Worm (Caenorhabditis elegans): ENCODE measurements around the gene pnk-4.

pnk-4 gene

ce11 chrX:5135548-5135947 lies 47.9 kb downstream of the pnk-4 start:
- TF ChIP-seq aptf-2 (GFP tag; conservative IDR thresholded peaks at IDR 0.05) (no peak), ztf-26 (tag; optimal IDR thresholded peaks at IDR 0.05) (peak; percentile 24), C17E4.6 (GFP tag; IDR thresholded peaks at IDR 0.05) (no peak), lin-54 (GFP tag; optimal IDR thresholded peaks at IDR 0.05) (no peak), pbrm-1 (GFP tag; IDR thresholded peaks at IDR 0.05) (no peak)

DNA sequence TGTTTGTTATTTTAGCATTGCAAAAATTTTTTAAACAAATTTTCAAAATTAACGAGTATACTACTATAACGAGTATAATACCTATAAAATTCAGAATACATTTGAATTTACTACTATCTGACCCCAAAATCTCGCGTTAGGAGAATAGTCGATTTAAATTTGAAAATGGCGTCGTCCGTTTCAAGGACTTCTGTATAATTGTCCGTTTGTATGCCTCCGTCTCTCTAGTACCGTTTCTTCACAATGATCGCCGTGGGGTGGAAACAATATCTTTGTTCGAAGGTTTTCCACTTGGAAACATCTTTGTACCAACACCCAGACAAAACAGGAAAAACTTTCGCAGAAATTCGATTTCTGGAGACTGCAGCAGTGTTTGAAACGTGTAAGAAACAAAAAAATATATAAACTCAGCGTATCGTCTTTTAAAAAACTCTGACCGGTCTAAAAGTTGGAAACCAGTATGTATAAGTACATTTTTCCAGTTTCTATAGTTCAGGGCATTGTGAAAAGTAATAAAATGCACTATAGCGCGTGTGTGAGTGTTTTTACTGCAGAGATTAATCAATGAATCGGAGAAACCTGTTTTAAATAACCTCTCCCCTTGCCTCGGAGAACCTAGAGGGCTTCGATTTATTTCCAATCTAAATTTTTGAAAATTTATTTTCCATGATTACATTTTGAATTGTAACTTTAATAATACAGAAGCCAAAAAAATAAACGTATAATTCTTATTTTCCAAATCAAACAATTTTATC lies 50.3 kb downstream of the pnk-4 start:
- TF ChIP-seq Y56A3A.18 (GFP tag; IDR thresholded peaks at IDR 0.05) (no peak), lin-35 (GFP tag; optimal IDR thresholded peaks at IDR 0.05) (no peak), bed-1 (GFP tag; IDR thresholded peaks at IDR 0.05) (no peak)

- no peak for TF ChIP-seq chd-7 (tag; optimal IDR thresholded peaks at IDR 0.05)
- no peak for TF ChIP-seq ZK185.1 (tag; optimal IDR thresholded peaks at IDR 0.05; ENCODE audit: poor library complexity, severe bottlenecking)
- peak; percentile 38 for TF ChIP-seq ceh-27 (GFP tag; optimal IDR thresholded peaks at IDR 0.05)
- TF ChIP-seq ztf-22 (GFP tag; optimal IDR thresholded peaks at IDR 0.05), result no peak
- TF ChIP-seq K12H6.12 (tag; optimal IDR thresholded peaks at IDR 0.05), result peak; percentile 68
- TF ChIP-seq ekl-4 (GFP tag; IDR thresholded peaks at IDR 0.05), result no peak
- peak; percentile 56; the same call in 1 of the 2 replicates for TF ChIP-seq egrh-3 (GFP tag; IDR thresholded peaks at IDR 0.05)
- TF ChIP-seq nhr-179 (tag; optimal IDR thresholded peaks at IDR 0.05), result no peak
- TF ChIP-seq hmg-1.2 (GFP tag; IDR thresholded peaks at IDR 0.05), result peak; percentile 25; the same call in 1 of the 2 replicates
- TF ChIP-seq mel-28 (tag; optimal IDR thresholded peaks at IDR 0.05; ENCODE audit: borderline replicate concordance), result no peak
Measured at ce11 chrX:5140177-5140576, 52.5 kb downstream of the pnk-4 start.
